Worm (Caenorhabditis elegans): ENCODE results near the gene nhr-192.

Gene nhr-192

DNA sequence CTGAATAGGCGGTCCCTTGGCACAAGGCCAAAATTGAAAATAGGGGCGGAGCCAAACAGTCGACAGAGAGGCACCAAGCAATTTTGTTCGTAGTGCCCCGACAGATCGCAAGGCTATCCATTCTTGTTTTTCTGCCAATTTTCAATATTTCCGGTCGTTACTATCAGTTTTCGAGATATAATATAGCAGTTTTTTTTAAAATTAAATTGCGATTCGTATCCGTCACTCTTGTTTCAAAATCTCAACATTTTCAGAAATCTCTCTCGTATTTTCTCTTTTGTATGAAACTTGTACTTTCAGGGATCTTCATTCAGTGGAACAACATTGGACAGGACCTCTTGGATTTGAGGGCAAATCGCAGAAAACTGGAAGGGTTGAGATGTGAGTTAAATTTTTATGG, 33.4 kb downstream of the nhr-192 start, which contains the start of gene F57A8.1:
Gene F57A8.1, plus strand, starts transcription at position 301 of the 400 bp plus-strand sequence.
- TF ChIP-seq med-1 (GFP tag; optimal IDR thresholded peaks at IDR 0.05; ENCODE audit: insufficient read depth), result no peak
- no peak for TF ChIP-seq ref-1 (GFP tag; conservative IDR thresholded peaks at IDR 0.05)

- TF ChIP-seq med-1 (GFP tag; optimal IDR thresholded peaks at IDR 0.05; ENCODE audit: insufficient read depth) (no peak), flt-1 (GFP tag; IDR thresholded peaks at IDR 0.05) (0 out of 2 replicates have a peak, but pooled peaks have one; percentile 61)
Measured at ce11 chrV:10036275-10036674, 34.2 kb downstream of the nhr-192 start, which contains the start of gene T06E8.2. T06E8.2 (minus strand) TSS chrV:10036413.

- TF ChIP-seq flt-1 (GFP tag; IDR thresholded peaks at IDR 0.05), result no peak
- TF ChIP-seq ztf-29 (GFP tag; IDR thresholded peaks at IDR 0.05), result no peak
- TF ChIP-seq ztf-23 (GFP tag; IDR thresholded peaks at IDR 0.05), result no peak
- no peak for TF ChIP-seq tab-1 (GFP tag; IDR thresholded peaks at IDR 0.05)
- TF ChIP-seq klf-2 (GFP tag; conservative IDR thresholded peaks at IDR 0.05), result no peak
- no peak for TF ChIP-seq ref-1 (GFP tag; conservative IDR thresholded peaks at IDR 0.05)
- TF ChIP-seq T22C8.4 (GFP tag; IDR thresholded peaks at IDR 0.05), result no peak
- no peak for TF ChIP-seq med-1 (GFP tag; optimal IDR thresholded peaks at IDR 0.05; ENCODE audit: insufficient read depth)
- no peak for TF ChIP-seq cog-1 (tag; optimal IDR thresholded peaks at IDR 0.05)
Measured at ce11 chrV:10035586-10035985, 34.9 kb downstream of the nhr-192 start.

- TF ChIP-seq med-1 (GFP tag; optimal IDR thresholded peaks at IDR 0.05; ENCODE audit: insufficient read depth), result no peak
- TF ChIP-seq ztf-29 (GFP tag; IDR thresholded peaks at IDR 0.05), result no peak
- TF ChIP-seq cog-1 (tag; optimal IDR thresholded peaks at IDR 0.05), result no peak
- no peak for TF ChIP-seq flt-1 (GFP tag; IDR thresholded peaks at IDR 0.05)
- TF ChIP-seq ztf-23 (GFP tag; IDR thresholded peaks at IDR 0.05), result 0 out of 2 replicates have a peak, but pooled peaks have one; percentile 29
- TF ChIP-seq T22C8.4 (GFP tag; IDR thresholded peaks at IDR 0.05), result no peak
- TF ChIP-seq tab-1 (GFP tag; IDR thresholded peaks at IDR 0.05), result no peak
- TF ChIP-seq klf-2 (GFP tag; conservative IDR thresholded peaks at IDR 0.05), result no peak
Measured at ce11 chrV:10031384-10032171, 38.9 kb downstream of the nhr-192 start.

ce11 chrV:10030992-10031383, 39.5 kb downstream of the nhr-192 start, which contains the start of gene acl-2:
acl-2 (minus strand) TSS chrV:10031092.
- TF ChIP-seq T22C8.4 (GFP tag; IDR thresholded peaks at IDR 0.05) (no peak), flt-1 (GFP tag; IDR thresholded peaks at IDR 0.05) (no peak), klf-2 (GFP tag; conservative IDR thresholded peaks at IDR 0.05) (no peak), ref-1 (GFP tag; conservative IDR thresholded peaks at IDR 0.05) (no peak), tab-1 (GFP tag; IDR thresholded peaks at IDR 0.05) (no peak), med-1 (GFP tag; optimal IDR thresholded peaks at IDR 0.05; ENCODE audit: insufficient read depth) (no peak), cog-1 (tag; optimal IDR thresholded peaks at IDR 0.05) (no peak), ztf-23 (GFP tag; IDR thresholded peaks at IDR 0.05) (no peak), ztf-29 (GFP tag; IDR thresholded peaks at IDR 0.05) (no peak)

DNA sequence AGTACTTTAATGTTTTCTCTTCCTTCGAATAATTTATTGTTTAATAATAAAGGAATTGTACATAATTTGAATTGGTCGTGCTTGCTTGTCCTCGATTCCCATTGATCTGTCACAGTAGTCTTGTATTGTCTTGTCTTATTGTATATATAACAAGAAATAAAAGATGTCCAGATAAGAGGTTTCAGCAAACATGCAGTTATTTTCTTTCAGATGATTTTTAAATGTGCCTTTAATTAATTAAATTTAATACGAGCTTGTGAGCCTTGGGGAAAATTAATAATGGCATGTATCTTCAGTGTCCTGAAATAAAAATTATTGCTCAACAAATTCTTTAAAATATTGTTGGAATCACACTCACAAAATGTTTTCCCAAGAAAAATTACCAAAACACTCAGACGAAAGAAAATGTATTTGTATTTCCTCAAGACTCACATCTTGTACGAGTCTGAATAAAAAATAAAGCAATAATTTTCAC, 47.3 kb downstream of the nhr-192 start:
- TF ChIP-seq tab-1 (GFP tag; IDR thresholded peaks at IDR 0.05) (no peak), ztf-23 (GFP tag; IDR thresholded peaks at IDR 0.05) (no peak), T22C8.4 (GFP tag; IDR thresholded peaks at IDR 0.05) (no peak), klf-2 (GFP tag; conservative IDR thresholded peaks at IDR 0.05) (no peak), ztf-29 (GFP tag; IDR thresholded peaks at IDR 0.05) (no peak), flt-1 (GFP tag; IDR thresholded peaks at IDR 0.05) (no peak), ref-1 (GFP tag; conservative IDR thresholded peaks at IDR 0.05) (no peak), cog-1 (tag; optimal IDR thresholded peaks at IDR 0.05) (no peak), med-1 (GFP tag; optimal IDR thresholded peaks at IDR 0.05; ENCODE audit: insufficient read depth) (no peak)

ce11 chrV:10019934-10020333, 50.5 kb downstream of the nhr-192 start:
- TF ChIP-seq T22C8.4 (GFP tag; IDR thresholded peaks at IDR 0.05), result no peak
- no peak for TF ChIP-seq ref-1 (GFP tag; conservative IDR thresholded peaks at IDR 0.05)
- no peak for TF ChIP-seq klf-2 (GFP tag; conservative IDR thresholded peaks at IDR 0.05)
- no peak for TF ChIP-seq flt-1 (GFP tag; IDR thresholded peaks at IDR 0.05)
- no peak for TF ChIP-seq ztf-29 (GFP tag; IDR thresholded peaks at IDR 0.05)
- TF ChIP-seq tab-1 (GFP tag; IDR thresholded peaks at IDR 0.05), result no peak
- TF ChIP-seq med-1 (GFP tag; optimal IDR thresholded peaks at IDR 0.05; ENCODE audit: insufficient read depth), result no peak
- no peak for TF ChIP-seq cog-1 (tag; optimal IDR thresholded peaks at IDR 0.05)
- no peak for TF ChIP-seq ztf-23 (GFP tag; IDR thresholded peaks at IDR 0.05)

All from whole organism, midembryonic.